Fruit fly (Drosophila melanogaster): ENCODE data around the gene vls.

vls gene

DNA sequence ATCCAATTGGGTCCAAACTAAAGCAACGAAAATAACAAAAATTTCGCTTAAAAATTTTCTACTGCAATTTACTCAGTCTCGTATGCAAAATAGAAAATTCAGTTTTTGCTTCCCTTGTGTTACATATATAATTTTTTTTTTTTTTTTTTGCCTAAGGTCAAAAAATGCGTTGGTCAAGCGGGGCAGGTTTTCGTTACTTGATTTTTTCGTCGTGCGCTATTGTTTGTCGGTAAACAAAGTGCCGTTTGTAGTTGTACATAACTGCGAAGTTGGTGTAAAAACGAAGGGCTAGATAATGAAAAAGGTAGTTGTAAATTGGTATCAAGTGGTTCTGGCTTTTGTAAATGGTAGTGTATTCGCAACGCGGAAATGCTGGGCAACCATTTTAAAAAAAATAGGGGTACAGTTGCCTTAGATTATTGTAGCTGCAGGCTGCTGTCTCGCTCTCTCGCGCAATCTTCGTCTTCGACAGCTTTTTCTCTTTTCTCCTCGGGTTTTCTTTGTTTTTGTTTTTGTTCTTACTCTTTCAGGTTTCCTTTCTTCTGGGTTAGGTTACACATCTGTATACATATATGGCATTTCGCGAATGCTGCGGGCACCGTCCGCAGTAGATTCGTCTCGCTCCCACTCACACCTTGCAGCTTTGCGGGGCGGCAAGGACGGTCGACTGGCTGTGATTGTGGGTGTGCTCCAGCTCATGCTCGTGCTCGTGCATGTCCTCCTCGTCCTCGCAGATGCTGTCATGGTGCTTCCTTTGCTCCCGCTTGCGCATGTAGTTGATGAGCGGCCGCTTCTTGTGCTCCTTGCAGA lies 16.9 kb upstream of the vls start (continued):
- TF ChIP-seq Sox102F (GFP tag; optimal IDR thresholded peaks at IDR 0.05) (no peak), Ets96B (tag; optimal IDR thresholded peaks at IDR 0.05) (no peak), CG8119 (GFP tag; IDR thresholded peaks at IDR 0.05) (no peak), svp (GFP tag) (peak; percentile 12), CG3919 (GFP tag; optimal IDR thresholded peaks at IDR 0.05) (no peak), Ets21C (GFP tag; optimal IDR thresholded peaks at IDR 0.05) (no peak), spab (GFP tag; optimal IDR thresholded peaks at IDR 0.05) (no peak), CG10669 (GFP tag; optimal IDR thresholded peaks at IDR 0.05) (no peak), Hr38 (GFP tag; optimal IDR thresholded peaks at IDR 0.05) (no peak), vri (GFP tag; optimal IDR thresholded peaks at IDR 0.05) (no peak), topi (GFP tag; optimal IDR thresholded peaks at IDR 0.05) (no peak), CG9139 (GFP tag; optimal IDR thresholded peaks at IDR 0.05) (no peak), CG11902 (GFP tag; optimal IDR thresholded peaks at IDR 0.05) (no peak), Met (GFP tag; optimal IDR thresholded peaks at IDR 0.05) (no peak), Sox14 (GFP tag; optimal IDR thresholded peaks at IDR 0.05) (peak; percentile 25), Sox15 (GFP tag; optimal IDR thresholded peaks at IDR 0.05) (no peak), CG15336 (GFP tag; IDR thresholded peaks at IDR 0.05) (0 out of 2 replicates have a peak, but pooled peaks have one; percentile 20), acj6 (GFP tag; optimal IDR thresholded peaks at IDR 0.05) (no peak), CG7368 (GFP tag; optimal IDR thresholded peaks at IDR 0.05) (no peak), CG16779 (tag; optimal IDR thresholded peaks at IDR 0.05) (no peak), Lpt (GFP tag; optimal IDR thresholded peaks at IDR 0.05) (no peak), dsx (GFP tag; optimal IDR thresholded peaks at IDR 0.05; ENCODE audit: poor library complexity, severe bottlenecking) (no peak)

- TF ChIP-seq Ets96B (tag; optimal IDR thresholded peaks at IDR 0.05) (no peak), CG6854 (GFP tag; optimal IDR thresholded peaks at IDR 0.05) (no peak), Eip78C (GFP tag) (peak; percentile 39), Sox102F (GFP tag; optimal IDR thresholded peaks at IDR 0.05) (no peak), CG15336 (GFP tag; IDR thresholded peaks at IDR 0.05) (no peak), Blimp-1 (GFP tag; optimal IDR thresholded peaks at IDR 0.05) (no peak), svp (GFP tag) (peak; percentile 7), CG4318 (GFP tag; optimal IDR thresholded peaks at IDR 0.05) (no peak)
Measured at dm6 chr2L:20080772-20081171, 15.3 kb upstream of the vls start.

dm6 chr2L:20078880-20079279 lies 13.4 kb upstream of the vls start:
- TF ChIP-seq Hr4 (GFP tag; optimal IDR thresholded peaks at IDR 0.05) = no peak
- no peak for TF ChIP-seq CG31627 (GFP tag; optimal IDR thresholded peaks at IDR 0.05)
- no peak for TF ChIP-seq OdsH (GFP tag; optimal IDR thresholded peaks at IDR 0.05)
- TF ChIP-seq CG4318 (GFP tag; optimal IDR thresholded peaks at IDR 0.05) = no peak
- no peak for TF ChIP-seq net (GFP tag; optimal IDR thresholded peaks at IDR 0.05)
- TF ChIP-seq eg (GFP tag; IDR thresholded peaks at IDR 0.05) = no peak
- no peak for TF ChIP-seq CG6163 (GFP tag; IDR thresholded peaks at IDR 0.05)
- TF ChIP-seq CG6808 (GFP tag; optimal IDR thresholded peaks at IDR 0.05) = no peak
- TF ChIP-seq svp (GFP tag) = peak; percentile 57
- no peak for TF ChIP-seq CG8632 (GFP tag; optimal IDR thresholded peaks at IDR 0.05)
- peak; percentile 31 for TF ChIP-seq Eip78C (GFP tag)
- no peak for TF ChIP-seq spab (GFP tag; optimal IDR thresholded peaks at IDR 0.05)
- no peak for TF ChIP-seq CG11902 (GFP tag; optimal IDR thresholded peaks at IDR 0.05)
- TF ChIP-seq Sox15 (GFP tag; optimal IDR thresholded peaks at IDR 0.05) = no peak
- no peak for TF ChIP-seq cyc (GFP tag; optimal IDR thresholded peaks at IDR 0.05)
- TF ChIP-seq CG6854 (GFP tag; optimal IDR thresholded peaks at IDR 0.05) = no peak
- no peak for TF ChIP-seq Sox102F (GFP tag; optimal IDR thresholded peaks at IDR 0.05)
- TF ChIP-seq Ets21C (GFP tag; optimal IDR thresholded peaks at IDR 0.05) = no peak
- TF ChIP-seq CG16779 (tag; optimal IDR thresholded peaks at IDR 0.05) = no peak
- TF ChIP-seq lz (GFP tag; optimal IDR thresholded peaks at IDR 0.05) = peak; percentile 42
- no peak for TF ChIP-seq CG10669 (GFP tag; optimal IDR thresholded peaks at IDR 0.05)
- no peak for TF ChIP-seq CG3032 (tag; optimal IDR thresholded peaks at IDR 0.05)
- no peak for TF ChIP-seq Lpt (GFP tag; optimal IDR thresholded peaks at IDR 0.05)
- TF ChIP-seq CG15336 (GFP tag; IDR thresholded peaks at IDR 0.05) = no peak
- no peak for TF ChIP-seq CG9139 (GFP tag; optimal IDR thresholded peaks at IDR 0.05)
- TF ChIP-seq CG3919 (GFP tag; optimal IDR thresholded peaks at IDR 0.05) = no peak
- TF ChIP-seq CG10631 (GFP tag; optimal IDR thresholded peaks at IDR 0.05) = no peak
- TF ChIP-seq dsx (GFP tag; optimal IDR thresholded peaks at IDR 0.05; ENCODE audit: poor library complexity, severe bottlenecking) = no peak
- TF ChIP-seq Sox14 (GFP tag; optimal IDR thresholded peaks at IDR 0.05) = no peak
- TF ChIP-seq fd85E (GFP tag; optimal IDR thresholded peaks at IDR 0.05) = no peak
- TF ChIP-seq CG6792 (GFP tag; optimal IDR thresholded peaks at IDR 0.05) = no peak
- TF ChIP-seq acj6 (GFP tag; optimal IDR thresholded peaks at IDR 0.05) = no peak
- TF ChIP-seq esn (GFP tag; optimal IDR thresholded peaks at IDR 0.05) = peak; percentile 12
- peak; percentile 12 for TF ChIP-seq Met (GFP tag; optimal IDR thresholded peaks at IDR 0.05)
- no peak for TF ChIP-seq CG8319 (GFP tag; optimal IDR thresholded peaks at IDR 0.05)
- TF ChIP-seq Smox (GFP tag; optimal IDR thresholded peaks at IDR 0.05) = no peak
- TF ChIP-seq fd59A (GFP tag; optimal IDR thresholded peaks at IDR 0.05) = no peak
- no peak for TF ChIP-seq Ets96B (tag; optimal IDR thresholded peaks at IDR 0.05)
